Worm (Caenorhabditis elegans): ENCODE measurements around the gene M03F8.1.

The M03F8.1 gene

DNA sequence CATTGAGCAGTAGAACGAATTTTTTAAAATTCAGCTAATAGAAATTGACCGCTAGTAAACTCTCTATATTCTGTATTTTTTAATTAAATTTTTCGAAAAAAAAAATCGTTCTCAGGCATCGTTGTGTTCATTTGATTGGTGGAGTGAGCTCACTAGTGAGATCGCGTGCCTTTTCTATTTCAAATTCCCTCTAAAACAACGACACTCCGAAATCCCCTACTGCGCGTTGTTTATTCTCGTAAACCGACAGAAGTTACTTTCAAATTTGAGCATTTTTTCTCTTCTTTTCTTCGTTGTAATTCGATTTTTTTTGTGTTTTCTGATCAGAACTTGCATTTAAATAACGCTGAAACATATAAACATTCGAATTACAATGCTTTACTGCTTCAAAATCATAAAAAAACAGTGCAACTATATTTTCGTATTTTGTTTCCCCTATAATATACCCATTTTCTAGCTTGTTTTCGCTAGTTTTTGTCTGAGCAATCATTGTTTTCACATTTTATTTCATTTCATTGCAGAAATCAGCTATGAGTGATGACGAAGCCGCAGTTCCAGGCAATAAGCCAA lies 11.6 kb upstream of the M03F8.1 start, which contains the start of gene syf-3 (continued):
- no peak for TF ChIP-seq ztf-4 (tag; optimal IDR thresholded peaks at IDR 0.05)
- TF ChIP-seq lin-35 (GFP tag; optimal IDR thresholded peaks at IDR 0.05) = peak; percentile 99 to 100
- TF ChIP-seq unc-62 (GFP tag; optimal IDR thresholded peaks at IDR 0.05) = no peak
- TF ChIP-seq ceh-82 (tag; optimal IDR thresholded peaks at IDR 0.05) = peak; percentile 57 to 73 (median 59)
- TF ChIP-seq lir-3 (tag; optimal IDR thresholded peaks at IDR 0.05; ENCODE audit: poor library complexity) = peak; percentile 11
- peak; percentile 99 to 100 for TF ChIP-seq efl-1 (optimal IDR thresholded peaks at IDR 0.05)
- TF ChIP-seq efl-1 (GFP tag; optimal IDR thresholded peaks at IDR 0.05 in 1 of 2) = peak; percentile 100
- TF ChIP-seq skn-1 (tag; optimal IDR thresholded peaks at IDR 0.05) = peak; percentile 68
- no peak for TF ChIP-seq egl-27 (tag; optimal IDR thresholded peaks at IDR 0.05)
- peak in 1 of 2 experiments; percentile 44 for TF ChIP-seq mdl-1 (tag; optimal IDR thresholded peaks at IDR 0.05)
- TF ChIP-seq lin-14 (GFP tag; optimal IDR thresholded peaks at IDR 0.05) = no peak
- peak; percentile 68 for TF ChIP-seq unc-86 (tag; optimal IDR thresholded peaks at IDR 0.05)
- peak; percentile 79 for TF ChIP-seq nhr-85 (tag)
- peak; percentile 84 for TF ChIP-seq nhr-47 (tag; optimal IDR thresholded peaks at IDR 0.05)
- TF ChIP-seq C16A3.4 (tag; optimal IDR thresholded peaks at IDR 0.05) = peak; percentile 18
- TF ChIP-seq Y116A8C.19 (tag; optimal IDR thresholded peaks at IDR 0.05; ENCODE audit: borderline replicate concordance) = no peak
- peak; percentile 68 for TF ChIP-seq grh-1 (GFP tag; IDR thresholded peaks at IDR 0.05)
- peak; percentile 77 for TF ChIP-seq xbp-1 (tag; optimal IDR thresholded peaks at IDR 0.05)
- TF ChIP-seq aly-2 (tag; optimal IDR thresholded peaks at IDR 0.05) = peak; percentile 69
- TF ChIP-seq blmp-1 (tag; optimal IDR thresholded peaks at IDR 0.05) = no peak
- TF ChIP-seq hpl-2 (GFP tag; optimal IDR thresholded peaks at IDR 0.05) = no peak
- TF ChIP-seq dsc-1 (tag; optimal IDR thresholded peaks at IDR 0.05) = peak; percentile 72
- no peak for TF ChIP-seq sup-37 (GFP tag; optimal IDR thresholded peaks at IDR 0.05)
- no peak for TF ChIP-seq ces-1 (GFP tag; optimal IDR thresholded peaks at IDR 0.05)
- no peak for TF ChIP-seq lin-13 (GFP tag; optimal IDR thresholded peaks at IDR 0.05)
- TF ChIP-seq sptf-1 (tag; optimal IDR thresholded peaks at IDR 0.05) = no peak
- TF ChIP-seq unc-130 (tag; optimal IDR thresholded peaks at IDR 0.05) = no peak
- no peak for TF ChIP-seq zip-4 (GFP tag; optimal IDR thresholded peaks at IDR 0.05)
- peak; percentile 87 for TF ChIP-seq rnt-1 (tag; optimal IDR thresholded peaks at IDR 0.05)
- peak; percentile 3 for TF ChIP-seq fkh-4 (tag; optimal IDR thresholded peaks at IDR 0.05; ENCODE audit: borderline replicate concordance)
- no peak for TF ChIP-seq ceh-8 (GFP tag; optimal IDR thresholded peaks at IDR 0.05)
- TF ChIP-seq elt-3 (tag; optimal IDR thresholded peaks at IDR 0.05) = no peak
- no peak for TF ChIP-seq pax-3 (tag; optimal IDR thresholded peaks at IDR 0.05)
- 0 out of 2 replicates have a peak, but pooled peaks have one; percentile 34 for TF ChIP-seq mab-9 (GFP tag; IDR thresholded peaks at IDR 0.05)
- no peak for TF ChIP-seq nhr-84 (tag; optimal IDR thresholded peaks at IDR 0.05)
- peak; percentile 3 for TF ChIP-seq C04F5.9 (tag; optimal IDR thresholded peaks at IDR 0.05)
- TF ChIP-seq isw-1 (GFP tag; IDR thresholded peaks at IDR 0.05) = peak; percentile 42
- TF ChIP-seq nhr-71 (tag; optimal IDR thresholded peaks at IDR 0.05) = peak; percentile 76
- peak; percentile 30 for TF ChIP-seq F16B12.6 (tag; optimal IDR thresholded peaks at IDR 0.05)
- no peak for TF ChIP-seq nhr-19 (GFP tag; conservative IDR thresholded peaks at IDR 0.05)
- TF ChIP-seq alr-1 (tag; optimal IDR thresholded peaks at IDR 0.05; ENCODE audit: borderline replicate concordance) = no peak

DNA sequence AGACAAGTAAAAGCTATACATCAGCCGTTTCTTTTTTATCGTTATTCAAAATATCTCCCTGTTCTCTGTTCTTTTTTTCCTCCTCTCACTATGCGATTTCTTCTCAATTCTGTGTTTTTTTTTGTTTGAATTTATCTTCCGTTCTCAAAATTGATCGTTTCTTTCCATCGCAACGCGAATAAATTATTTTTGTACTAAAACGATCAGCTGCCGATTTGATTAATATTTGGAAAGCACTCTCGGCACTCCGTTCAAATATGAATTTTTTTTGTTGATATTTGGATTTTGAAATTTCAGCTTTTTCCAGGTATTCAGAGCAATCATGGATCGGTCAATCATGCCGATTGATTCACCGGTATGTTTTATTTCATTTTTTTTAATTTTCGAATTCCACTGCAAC lies 8.1 kb upstream of the M03F8.1 start, which contains the start of gene pst-1:
Gene pst-1, plus strand, starts transcription at position 301 of the 400 bp plus-strand sequence.
- TF ChIP-seq nhr-76 (tag; optimal IDR thresholded peaks at IDR 0.05) (no peak), fkh-8 (tag; optimal IDR thresholded peaks at IDR 0.05) (no peak), mdl-1 (tag; optimal IDR thresholded peaks at IDR 0.05) (no peak), ztf-11 (tag; optimal IDR thresholded peaks at IDR 0.05) (no peak), unc-30 (tag; optimal IDR thresholded peaks at IDR 0.05) (no peak), snpc-4 (tag; optimal IDR thresholded peaks at IDR 0.05) (no peak), ceh-8 (GFP tag; optimal IDR thresholded peaks at IDR 0.05) (no peak), lir-3 (tag; optimal IDR thresholded peaks at IDR 0.05; ENCODE audit: poor library complexity) (no peak), sptf-1 (tag; optimal IDR thresholded peaks at IDR 0.05) (no peak), zag-1 (tag; optimal IDR thresholded peaks at IDR 0.05) (no peak), fkh-10 (GFP tag; optimal IDR thresholded peaks at IDR 0.05) (no peak), ama-1 (optimal IDR thresholded peaks at IDR 0.05) (no peak), lin-14 (GFP tag; optimal IDR thresholded peaks at IDR 0.05) (no peak), skn-1 (tag; optimal IDR thresholded peaks at IDR 0.05) (no peak), mab-9 (GFP tag; IDR thresholded peaks at IDR 0.05) (no peak), jun-1 (tag; optimal IDR thresholded peaks at IDR 0.05) (no peak), nhr-71 (tag; optimal IDR thresholded peaks at IDR 0.05) (no peak), dsc-1 (tag; optimal IDR thresholded peaks at IDR 0.05) (no peak), C16A3.4 (tag; optimal IDR thresholded peaks at IDR 0.05) (no peak)

Data from whole organism, L1 larva.